Worm (Caenorhabditis elegans): ENCODE results near the gene sre-4.
"Not testable (repeated sequence)": the region's sequence is repeated elsewhere in the genome, so short reads cannot be mapped to it uniquely, and the experiment has no call there.

DNA sequence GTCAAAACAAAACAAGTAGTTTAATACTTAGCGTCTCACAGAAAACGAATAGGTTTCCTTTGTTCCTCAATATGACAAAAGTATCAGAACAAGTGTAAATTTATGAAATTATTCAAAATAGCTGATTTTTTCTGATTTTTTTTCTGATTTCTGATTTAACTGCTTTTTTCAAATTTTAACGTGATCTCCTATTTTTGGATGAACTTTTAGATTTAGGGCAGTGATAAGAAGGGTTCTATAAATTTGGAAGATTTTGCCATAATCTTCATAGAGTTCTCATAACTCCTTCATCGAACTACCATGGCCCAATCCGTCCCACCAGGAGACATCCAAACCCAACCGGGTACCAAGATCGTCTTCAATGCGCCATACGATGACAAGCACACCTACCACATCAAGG is 14.8 kb downstream of the sre-4 start, which contains the start of gene msp-78:
- not testable (repeated sequence) for TF ChIP-seq F22D6.2 (tag; optimal IDR thresholded peaks at IDR 0.05); K11D2.4 (GFP tag; IDR thresholded peaks at IDR 0.05); dpl-1 (GFP tag; optimal IDR thresholded peaks at IDR 0.05); nfya-1 (tag; optimal IDR thresholded peaks at IDR 0.05; ENCODE audit: borderline replicate concordance, insufficient read depth); ets-4 (GFP tag; optimal IDR thresholded peaks at IDR 0.05); K12H6.12 (tag; optimal IDR thresholded peaks at IDR 0.05)

All from whole organism, young adult.